Fruit fly (Drosophila melanogaster) whole organism, embryonic: ENCODE measurements around the gene CG12118.

Experiments
- Atf-2 ChIP-seq: fragments of 200-800 bp; sonication (Bioruptor generic); optimal IDR thresholded peaks from 2 replicates; lab custom pipeline; 2016; ENCODE audit warnings: missing biosample characterization, missing genetic modification characterization
- Bdp1 ChIP-seq: fragments of 200-800 bp; sonication (Bioruptor generic); optimal IDR thresholded peaks from 3 replicates; lab custom pipeline; 2016; ENCODE audit warnings: missing biosample characterization, missing genetic modification characterization
- BtbVII ChIP-seq: fragments of 200-800 bp; sonication (Bioruptor generic); optimal IDR thresholded peaks from 3 replicates; lab custom pipeline; 2017; ENCODE audit warnings: missing biosample characterization, mild to moderate bottlenecking, missing genetic modification characterization
- CG10209 ChIP-seq: fragments of 200-800 bp; sonication (Bioruptor generic); optimal IDR thresholded peaks from 3 replicates; lab custom pipeline; 2017; ENCODE audit warnings: missing biosample characterization, mild to moderate bottlenecking, missing genetic modification characterization, missing genetic modification reagents
- CG10274 ChIP-seq: fragments of 200-800 bp; sonication (Bioruptor generic); optimal IDR thresholded peaks from 3 replicates; lab custom pipeline; 2017; ENCODE audit warnings: missing biosample characterization, mild to moderate bottlenecking, missing genetic modification characterization
- CG10462 ChIP-seq: fragments of 200-800 bp; sonication (Bioruptor generic); optimal IDR thresholded peaks from 2 replicates; lab custom pipeline; 2016; ENCODE audit warnings: missing biosample characterization, missing genetic modification characterization
- CG11456 ChIP-seq: fragments of 200-800 bp; sonication (Bioruptor generic); IDR thresholded peaks from 3 replicates; pipeline ENCODE4 v1.3.6; 2022; ENCODE audit warnings: missing biosample characterization, missing genetic modification characterization
- CG11696 ChIP-seq: fragments of 200-800 bp; sonication (Bioruptor generic); IDR thresholded peaks from 2 replicates; pipeline ENCODE4 v1.3.6; 2022; ENCODE audit warnings: missing biosample characterization, missing genetic modification characterization
- CG14441 ChIP-seq: fragments of 200-800 bp; sonication (Bioruptor generic); IDR thresholded peaks from 2 replicates; pipeline ENCODE4 v1.3.6; 2022; ENCODE audit warnings: missing biosample characterization, missing genetic modification characterization
- CG17359 ChIP-seq: fragments of 200-800 bp; sonication (Bioruptor generic); optimal IDR thresholded peaks from 3 replicates; lab custom pipeline; 2018; ENCODE audit warnings: missing biosample characterization, mild to moderate bottlenecking, missing genetic modification characterization, moderate library complexity
- CG18011 ChIP-seq: fragments of 200-800 bp; sonication (Bioruptor generic); optimal IDR thresholded peaks from 2 replicates; lab custom pipeline; 2017; ENCODE audit warnings: missing biosample characterization, missing genetic modification characterization, mild to moderate bottlenecking, moderate library complexity, missing genotype
- CG18619 ChIP-seq: fragments of 200-800 bp; sonication (Bioruptor generic); optimal IDR thresholded peaks from 3 replicates; lab custom pipeline; 2017; ENCODE audit warnings: missing biosample characterization, mild to moderate bottlenecking, missing genetic modification characterization
- CG18764 ChIP-seq: fragments of 200-800 bp; sonication (Bioruptor generic); optimal IDR thresholded peaks from 3 replicates; lab custom pipeline; 2016; ENCODE audit warnings: missing biosample characterization, missing genetic modification characterization
- CG2116 ChIP-seq: fragments of 200-800 bp; sonication (Bioruptor generic); optimal IDR thresholded peaks from 3 replicates; lab custom pipeline; 2018; ENCODE audit warnings: missing biosample characterization, mild to moderate bottlenecking, missing genetic modification characterization
- CG2202 ChIP-seq: fragments of 200-800 bp; sonication (Bioruptor generic); optimal IDR thresholded peaks from 2 replicates; lab custom pipeline; 2018; ENCODE audit warnings: missing biosample characterization, mild to moderate bottlenecking, missing genetic modification characterization
- CG3838 ChIP-seq: fragments of 200-800 bp; sonication (Bioruptor generic); optimal IDR thresholded peaks from 3 replicates; lab custom pipeline; 2016; ENCODE audit warnings: missing biosample characterization, missing genetic modification characterization
- CG4617 ChIP-seq: fragments of 200-800 bp; sonication (Bioruptor generic); optimal IDR thresholded peaks from 3 replicates; lab custom pipeline; 2016; ENCODE audit warnings: missing biosample characterization, missing genetic modification characterization, borderline replicate concordance
- CG7357 ChIP-seq: fragments of 200-800 bp; sonication (Bioruptor generic); IDR thresholded peaks from 3 replicates; pipeline ENCODE4 v1.3.6; 2022; ENCODE audit warnings: missing biosample characterization, missing genetic modification characterization
- CTCF ChIP-seq: fragments of 200-800 bp; sonication (Bioruptor generic); optimal IDR thresholded peaks from 2 replicates; lab custom pipeline; 2017; ENCODE audit warnings: missing biosample characterization, mild to moderate bottlenecking, missing genetic modification characterization, moderate library complexity
- Camta ChIP-seq: fragments of 200-800 bp; sonication (Bioruptor generic); optimal IDR thresholded peaks from 2 replicates; lab custom pipeline; 2016; ENCODE audit warnings: missing biosample characterization, missing genetic modification characterization
- Chrac-16 ChIP-seq: fragments of 200-800 bp; sonication (Bioruptor generic); optimal IDR thresholded peaks from 3 replicates; lab custom pipeline; 2016; ENCODE audit warnings: missing biosample characterization, missing genetic modification characterization
- E2f2 ChIP-seq: fragments of 200-800 bp; sonication (Bioruptor generic); IDR thresholded peaks from 2 replicates; pipeline ENCODE4 v1.3.6; 2022; ENCODE audit warnings: missing biosample characterization, missing genetic modification characterization
- Fer3 ChIP-seq: fragments of 200-800 bp; sonication (Bioruptor generic); optimal IDR thresholded peaks from 2 replicates; lab custom pipeline; 2018; ENCODE audit warnings: missing biosample characterization, mild to moderate bottlenecking, missing genetic modification characterization, moderate library complexity
- HHEX ChIP-seq: fragments of 200-800 bp; sonication (Bioruptor generic); optimal IDR thresholded peaks from 3 replicates; lab custom pipeline; 2017; ENCODE audit warnings: missing biosample characterization, mild to moderate bottlenecking, missing genetic modification characterization, missing genetic modification reagents
- HLHmδ ChIP-seq: fragments of 200-800 bp; sonication (Bioruptor generic); optimal IDR thresholded peaks from 2 replicates; lab custom pipeline; 2018; ENCODE audit warnings: missing biosample characterization, mild to moderate bottlenecking, missing genetic modification characterization, moderate library complexity
- Hsf ChIP-seq: fragments of 200-800 bp; sonication (Bioruptor generic); optimal IDR thresholded peaks from 3 replicates; lab custom pipeline; 2016; ENCODE audit warnings: missing biosample characterization, missing genetic modification characterization
- Jarid2 ChIP-seq: fragments of 200-800 bp; sonication (Bioruptor generic); optimal IDR thresholded peaks from 3 replicates; lab custom pipeline; 2017; ENCODE audit warnings: mild to moderate bottlenecking, missing biosample characterization, missing genetic modification reagents, missing genetic modification characterization
- Myb ChIP-seq: fragments of 200-800 bp; sonication (Bioruptor generic); optimal IDR thresholded peaks from 2 replicates; lab custom pipeline; 2016; ENCODE audit warnings: missing biosample characterization, missing genetic modification characterization
- NK7.1 ChIP-seq: fragments of 200-800 bp; sonication (Bioruptor generic); optimal IDR thresholded peaks from 3 replicates; lab custom pipeline; 2016; ENCODE audit warnings: missing biosample characterization, missing genetic modification characterization
- Neu2 ChIP-seq: fragments of 200-800 bp; sonication (Bioruptor generic); optimal IDR thresholded peaks from 3 replicates; lab custom pipeline; 2016; ENCODE audit warnings: missing biosample characterization, missing genetic modification characterization, borderline replicate concordance
- Nf-YA ChIP-seq: fragments of 200-800 bp; sonication (Bioruptor generic); IDR thresholded peaks from 2 replicates; pipeline ENCODE4 v1.3.6; 2022; ENCODE audit warnings: missing biosample characterization, missing genetic modification characterization
- Spps ChIP-seq: fragments of 200-800 bp; sonication (Bioruptor generic); optimal IDR thresholded peaks from 2 replicates; lab custom pipeline; 2018; ENCODE audit warnings: missing biosample characterization, mild to moderate bottlenecking, missing genetic modification characterization
- TFAM ChIP-seq: fragments of 200-800 bp; sonication (Bioruptor generic); optimal IDR thresholded peaks from 2 replicates; lab custom pipeline; 2017; ENCODE audit warnings: missing biosample characterization, missing genetic modification characterization, inconsistent platforms
- Tbp ChIP-seq: fragments of >200 bp; optimal IDR thresholded peaks from 2 replicates; lab custom pipeline; 2018; ENCODE audit warnings: missing biosample characterization, missing genetic modification characterization
- YL-1 ChIP-seq: fragments of 200-800 bp; sonication (Bioruptor generic); optimal IDR thresholded peaks from 3 replicates; lab custom pipeline; 2017; ENCODE audit warnings: missing biosample characterization, mild to moderate bottlenecking, missing genetic modification characterization
- abd-A ChIP-seq: fragments of 200-800 bp; sonication (Bioruptor generic); optimal IDR thresholded peaks from 3 replicates; lab custom pipeline; 2019; ENCODE audit warnings: missing biosample characterization, mild to moderate bottlenecking, missing genetic modification characterization, moderate library complexity
- ap ChIP-seq: fragments of 200-800 bp; sonication (Bioruptor generic); IDR thresholded peaks from 2 replicates; pipeline ENCODE4 v1.3.6; 2022; ENCODE audit warnings: missing biosample characterization, missing genetic modification characterization
- az2 ChIP-seq: fragments of 200-800 bp; sonication (Bioruptor generic); optimal IDR thresholded peaks from 3 replicates; lab custom pipeline; 2016; ENCODE audit warnings: missing biosample characterization, missing genetic modification characterization
- bigmax ChIP-seq: fragments of 200-800 bp; sonication (Bioruptor generic); optimal IDR thresholded peaks from 2 replicates; lab custom pipeline; 2018; ENCODE audit warnings: missing biosample characterization, mild to moderate bottlenecking, missing genetic modification characterization
- bsh ChIP-seq, 2 experiments: fragments of 200-800 bp; sonication (Bioruptor generic); optimal IDR thresholded peaks; 2 replicates each; lab custom pipeline; 2017 to 2018; ENCODE audit warnings: mild to moderate bottlenecking in 2 of 2, missing biosample characterization in 2 of 2, missing genetic modification characterization in 2 of 2, moderate library complexity in 1 of 2
- disco-r ChIP-seq: fragments of 200-800 bp; sonication (Bioruptor generic); optimal IDR thresholded peaks from 2 replicates; lab custom pipeline; 2016; ENCODE audit warnings: missing biosample characterization, missing genetic modification characterization
- eve ChIP-seq, 2 experiments: fragments of >200 bp; optimal IDR thresholded peaks; 2 replicates each; lab custom pipeline; 2017; ENCODE audit warnings: missing biosample characterization in 2 of 2, missing genetic modification characterization in 2 of 2
- gem ChIP-seq: fragments of 200-800 bp; sonication (Bioruptor generic); optimal IDR thresholded peaks from 2 replicates; lab custom pipeline; 2019; ENCODE audit warnings: missing biosample characterization, mild to moderate bottlenecking, missing genetic modification characterization, moderate library complexity
- hbn ChIP-seq: fragments of 200-800 bp; sonication (Bioruptor generic); IDR thresholded peaks from 2 replicates; pipeline ENCODE4 v1.3.6; 2022; ENCODE audit warnings: missing biosample characterization, missing genetic modification characterization; ENCODE audit not compliant: partially characterized antibody
- jumu ChIP-seq: fragments of 200-800 bp; sonication (Bioruptor generic); optimal IDR thresholded peaks from 3 replicates; lab custom pipeline; 2016; ENCODE audit warnings: missing biosample characterization, missing genetic modification characterization
- kay ChIP-seq: fragments of 200-800 bp; sonication (Bioruptor generic); optimal IDR thresholded peaks from 2 replicates; lab custom pipeline; 2016; ENCODE audit warnings: missing biosample characterization, missing genetic modification characterization
- mam ChIP-seq: fragments of 200-800 bp; sonication (Bioruptor generic); optimal IDR thresholded peaks from 3 replicates; lab custom pipeline; 2016; ENCODE audit warnings: missing biosample characterization, missing genetic modification characterization
- org-1 ChIP-seq: fragments of 200-800 bp; sonication (Bioruptor generic); optimal IDR thresholded peaks from 2 replicates; lab custom pipeline; 2017; ENCODE audit warnings: missing biosample characterization, missing genetic modification characterization
- peb ChIP-seq: fragments of 200-800 bp; sonication (Bioruptor generic); IDR thresholded peaks from 2 replicates; pipeline ENCODE4 v1.3.6; 2022; ENCODE audit warnings: missing biosample characterization, missing genetic modification characterization
- unpg ChIP-seq: fragments of 200-800 bp; sonication (Bioruptor generic); optimal IDR thresholded peaks from 3 replicates; lab custom pipeline; 2018; ENCODE audit warnings: missing biosample characterization, mild to moderate bottlenecking, missing genetic modification characterization, moderate library complexity
- vnd ChIP-seq: fragments of 200-800 bp; sonication (Bioruptor generic); IDR thresholded peaks from 3 replicates; pipeline ENCODE4 v1.3.6; 2022; ENCODE audit warnings: missing biosample characterization, missing genetic modification characterization; ENCODE audit not compliant: partially characterized antibody

The CG12118 gene

DNA sequence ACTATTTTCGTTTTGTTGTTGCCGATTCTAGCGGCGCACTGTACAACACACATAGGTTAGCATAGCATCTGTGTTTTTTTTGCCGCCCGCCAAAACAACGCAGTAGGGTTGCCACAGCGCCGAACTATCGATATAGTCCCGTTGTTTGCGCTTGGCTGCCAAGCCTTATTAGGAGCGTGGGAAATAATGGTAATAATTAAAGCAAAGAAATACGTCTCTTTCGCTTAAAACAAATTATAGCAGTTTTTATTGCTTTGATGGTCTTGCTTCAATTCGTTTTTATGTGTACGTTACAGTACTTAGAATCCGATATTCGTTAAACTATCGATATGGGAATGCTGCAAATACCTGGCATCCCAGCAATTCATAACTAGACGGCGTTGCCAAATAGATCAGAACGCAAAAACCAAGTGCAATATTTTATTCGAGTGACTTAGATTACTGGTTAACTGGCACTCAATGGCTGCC is 47.2 kb upstream of the CG12118 start, which contains the start of the genes mxc and Larp7 (continued):
- no peak for TF ChIP-seq eve (GFP tag; optimal IDR thresholded peaks at IDR 0.05; lab: Kevin White, UChicago)
- no peak for TF ChIP-seq abd-A (tag; lab: Kevin White, UChicago)
- TF ChIP-seq TFAM (GFP tag; lab: Kevin White, UChicago) = no peak
- TF ChIP-seq ap (GFP tag; lab: Robert Waterston, UW) = no peak
- TF ChIP-seq Bdp1 (GFP tag; lab: Kevin White, UChicago) = peak; percentile 46
- no peak for TF ChIP-seq Fer3
- peak; percentile 5 for TF ChIP-seq CG18764
- no peak for TF ChIP-seq CG17359 (tag; lab: Kevin White, UChicago)
- peak; percentile 11 for TF ChIP-seq CTCF (GFP tag; lab: Kevin White, UChicago)
- TF ChIP-seq Neu2 (GFP tag; lab: Kevin White, UChicago) = no peak
- peak; percentile 48 for TF ChIP-seq az2
- peak; percentile 52; the same call in 1 of the 2 replicates for TF ChIP-seq CG14441 (GFP tag; lab: Robert Waterston, UW)
- TF ChIP-seq Atf-2 = peak; percentile 48
- no peak for TF ChIP-seq NK7.1 (GFP tag; lab: Kevin White, UChicago)
- peak; percentile 66 for TF ChIP-seq Hsf (GFP tag; lab: Kevin White, UChicago)
- peak; percentile 26 for TF ChIP-seq YL-1 (GFP tag; lab: Kevin White, UChicago)
- TF ChIP-seq mam (GFP tag; lab: Kevin White, UChicago) = peak; percentile 69
- no peak for TF ChIP-seq CG11696 (GFP tag; lab: Robert Waterston, UW)
- TF ChIP-seq CG2116 (GFP tag; lab: Kevin White, UChicago) = peak; percentile 71
- TF ChIP-seq vnd (GFP tag; lab: Robert Waterston, UW) = peak; percentile 87
- peak; percentile 27 for TF ChIP-seq CG10209 (GFP tag; lab: Kevin White, UChicago)
- 0 out of 3 replicates have a peak, but pooled peaks have one; percentile 44 for TF ChIP-seq CG11456 (GFP tag; lab: Robert Waterston, UW)
- no peak for TF ChIP-seq CG10274 (GFP tag; lab: Kevin White, UChicago)
- TF ChIP-seq E2f2 = peak; percentile 77
- no peak for TF ChIP-seq CG3838 (GFP tag; lab: Kevin White, UChicago)
- TF ChIP-seq CG10462 (GFP tag; lab: Kevin White, UChicago) = peak; percentile 32
- TF ChIP-seq Spps (tag; lab: Kevin White, UChicago) = no peak
- no peak for TF ChIP-seq CG2202 (tag; lab: Kevin White, UChicago)
- TF ChIP-seq CG18011 = no peak
- no peak for TF ChIP-seq disco-r (GFP tag; lab: Kevin White, UChicago)
- TF ChIP-seq jumu = peak; percentile 75
- TF ChIP-seq org-1 (GFP tag; lab: Kevin White, UChicago) = no peak
- no peak for TF ChIP-seq HLHmδ (GFP tag; lab: Kevin White, UChicago)
- TF ChIP-seq CG18619 = peak; percentile 43
- no peak for TF ChIP-seq BtbVII (GFP tag; lab: Kevin White, UChicago)
- TF ChIP-seq Myb = peak; percentile 76
- peak; percentile 11 for TF ChIP-seq Camta (GFP tag; lab: Kevin White, UChicago)
- TF ChIP-seq bsh (GFP tag; optimal IDR thresholded peaks at IDR 0.05; lab: Kevin White, UChicago) = peak in 1 of 2 experiments; percentile 36
- TF ChIP-seq CG4617 (GFP tag; lab: Kevin White, UChicago) = peak; percentile 77
- TF ChIP-seq unpg (GFP tag; lab: Kevin White, UChicago) = no peak
- no peak for TF ChIP-seq HHEX
- TF ChIP-seq Chrac-16 (GFP tag; lab: Kevin White, UChicago) = peak; percentile 67
- TF ChIP-seq peb (GFP tag; lab: Robert Waterston, UW) = no peak
- TF ChIP-seq gem (tag; lab: Kevin White, UChicago) = no peak
- peak; percentile 14 for TF ChIP-seq kay (GFP tag; lab: Kevin White, UChicago)
- no peak for TF ChIP-seq Jarid2 (GFP tag; lab: Kevin White, UChicago)
- peak; percentile 60; the same call in 1 of the 3 replicates for TF ChIP-seq CG7357 (GFP tag; lab: Robert Waterston, UW)
- peak; percentile 49 for TF ChIP-seq bigmax (GFP tag; lab: Kevin White, UChicago)
- TF ChIP-seq Tbp (GFP tag; lab: Kevin White, UChicago) = no peak
- no peak for TF ChIP-seq Nf-YA (GFP tag; lab: Robert Waterston, UW)
- peak; percentile 86 for TF ChIP-seq hbn
